Worm (Caenorhabditis elegans) whole organism, L1 larva: ENCODE data around the gene hum-8.
A peak's percentile ranks its signal among the peaks of the same experiment; 100 is the strongest.

Experiments used
- C04F5.9 ChIP-seq: sonication (generic microtip); optimal IDR thresholded peaks from 2 replicates; lab custom pipeline; 2016; ENCODE audit warnings: missing genetic modification characterization, missing compliant biosample characterization
- Y116A8C.19 ChIP-seq: sonication (generic microtip); optimal IDR thresholded peaks from 2 replicates; lab custom pipeline; 2016; ENCODE audit warnings: missing compliant biosample characterization, missing genetic modification characterization, borderline replicate concordance
- blmp-1 ChIP-seq: fragments of 150-350 bp; optimal IDR thresholded peaks from 2 replicates; lab custom pipeline; 2014; ENCODE audit warnings: missing biosample characterization, missing genetic modification characterization
- ceh-63 ChIP-seq: fragments of 200-800 bp; sonication (Bioruptor generic); optimal IDR thresholded peaks from 2 replicates; lab custom pipeline; 2018; ENCODE audit warnings: mild to moderate bottlenecking, missing genetic modification characterization, missing compliant biosample characterization
- ceh-82 ChIP-seq, 3 experiments: fragments of 150-350 bp in 1 of 3; sonication (generic microtip) in 2 of 3; optimal IDR thresholded peaks; 2 replicates each; lab custom pipeline; 2014 to 2017; ENCODE audit warnings: missing biosample characterization in 3 of 3, missing genetic modification characterization in 3 of 3
- ceh-88 ChIP-seq: fragments of 200-800 bp; sonication (Bioruptor generic); IDR thresholded peaks from 2 replicates; pipeline ENCODE4 v1.3.6; 2022; ENCODE audit warnings: missing genetic modification characterization, missing compliant biosample characterization
- ces-1 ChIP-seq: fragments of 150-350 bp; optimal IDR thresholded peaks from 2 replicates; lab custom pipeline; 2014; ENCODE audit warnings: missing biosample characterization, missing genetic modification reagents, missing genetic modification characterization
- efl-1 ChIP-seq, 4 experiments: fragments of 150-350 bp; optimal IDR thresholded peaks in 3 of 4; peaks in 1 of 4; 1 replicate in 1 of 4; 2 replicates in 3 of 4; lab custom pipeline; 2014; ENCODE audit warnings: missing biosample characterization in 2 of 4, missing genetic modification characterization in 2 of 4, missing genetic modification reagents in 2 of 4
- efl-3 ChIP-seq: fragments of 200-800 bp; sonication (Bioruptor generic); optimal IDR thresholded peaks from 2 replicates; lab custom pipeline; 2018; ENCODE audit warnings: mild to moderate bottlenecking, missing genetic modification characterization, missing compliant biosample characterization
- egl-27 ChIP-seq, 2 experiments: fragments of 150-350 bp in 1 of 2; sonication (generic microtip); optimal IDR thresholded peaks; 3 replicates each; lab custom pipeline; 2017 to 2018; ENCODE audit warnings: missing biosample characterization in 2 of 2, missing genetic modification characterization in 2 of 2, missing genetic modification reagents in 2 of 2
- elt-2 ChIP-seq: sonication (generic microtip); optimal IDR thresholded peaks from 2 replicates; lab custom pipeline; 2016; ENCODE audit warnings: missing genetic modification characterization, mild to moderate bottlenecking, inconsistent platforms, missing compliant biosample characterization, missing genetic modification reagents
- elt-3 ChIP-seq, 6 experiments: fragments of 150-350 bp in 1 of 6; sonication (generic microtip); optimal IDR thresholded peaks; 2 replicates each; lab custom pipeline; 2017 to 2018; ENCODE audit warnings: missing biosample characterization in 6 of 6, missing genetic modification characterization in 6 of 6, inconsistent platforms in 1 of 6
- fkh-10 ChIP-seq: sonication (generic microtip); optimal IDR thresholded peaks from 2 replicates; lab custom pipeline; 2017; ENCODE audit warnings: missing biosample characterization, missing genetic modification reagents, missing genetic modification characterization
- fos-1 ChIP-seq: fragments of 150-350 bp; optimal IDR thresholded peaks from 2 replicates; lab custom pipeline; 2014; ENCODE audit warnings: missing biosample characterization, missing genetic modification characterization
- grh-1 ChIP-seq: fragments of 200-800 bp; sonication (Bioruptor generic); IDR thresholded peaks from 2 replicates; pipeline ENCODE4 v1.3.6; 2022; ENCODE audit warnings: missing genetic modification reagents, missing genetic modification characterization, missing compliant biosample characterization
- hpl-2 ChIP-seq: fragments of 150-350 bp; optimal IDR thresholded peaks from 2 replicates; lab custom pipeline; 2014; ENCODE audit warnings: missing biosample characterization, missing genetic modification reagents, missing genetic modification characterization
- irx-1 ChIP-seq: sonication (generic microtip); optimal IDR thresholded peaks from 2 replicates; lab custom pipeline; 2016; ENCODE audit warnings: missing genetic modification characterization, missing compliant biosample characterization
- jun-1 ChIP-seq: fragments of 150-350 bp; optimal IDR thresholded peaks from 2 replicates; lab custom pipeline; 2014; ENCODE audit warnings: missing biosample characterization, missing genetic modification reagents, missing genetic modification characterization
- lin-13 ChIP-seq: fragments of 150-350 bp; optimal IDR thresholded peaks from 2 replicates; lab custom pipeline; 2014; ENCODE audit warnings: missing biosample characterization, missing genetic modification reagents, missing genetic modification characterization
- lin-14 ChIP-seq: fragments of 200-800 bp; sonication (Bioruptor generic); optimal IDR thresholded peaks from 2 replicates; lab custom pipeline; 2018; ENCODE audit warnings: mild to moderate bottlenecking, missing genetic modification characterization, moderate library complexity, missing compliant biosample characterization
- lin-15B ChIP-seq: fragments of 150-350 bp; sonication (generic microtip); optimal IDR thresholded peaks from 3 replicates; lab custom pipeline; 2014; ENCODE audit warnings: missing biosample characterization, missing genetic modification characterization
- lin-35 ChIP-seq, 2 experiments: fragments of 150-350 bp; optimal IDR thresholded peaks; 2 replicates each; lab custom pipeline; 2014; ENCODE audit warnings: missing biosample characterization in 2 of 2, missing genetic modification characterization in 2 of 2, missing genetic modification reagents in 2 of 2
- lir-3 ChIP-seq: sonication (generic microtip); optimal IDR thresholded peaks from 2 replicates; lab custom pipeline; 2016; ENCODE audit warnings: mild to moderate bottlenecking, missing genetic modification characterization, moderate library complexity, missing compliant biosample characterization; ENCODE audit not compliant: poor library complexity
- mef-2 ChIP-seq: fragments of 150-350 bp; optimal IDR thresholded peaks from 2 replicates; lab custom pipeline; 2014; ENCODE audit warnings: missing biosample characterization, missing genetic modification characterization
- mep-1 ChIP-seq: fragments of 150-350 bp; optimal IDR thresholded peaks from 2 replicates; lab custom pipeline; 2014; ENCODE audit warnings: missing biosample characterization, missing genetic modification characterization
- nhr-11 ChIP-seq: fragments of 150-350 bp; optimal IDR thresholded peaks from 2 replicates; lab custom pipeline; 2014; ENCODE audit warnings: missing biosample characterization, missing genetic modification characterization
- nhr-19 ChIP-seq: fragments of 200-800 bp; sonication (Bioruptor generic); conservative IDR thresholded peaks from 2 replicates; pipeline ENCODE4 v1.3.6; 2022; ENCODE audit warnings: missing genetic modification characterization, missing compliant biosample characterization
- nhr-20 ChIP-seq: sonication (generic microtip); optimal IDR thresholded peaks from 2 replicates; lab custom pipeline; 2016; ENCODE audit warnings: mild to moderate bottlenecking, missing genetic modification characterization, missing compliant biosample characterization
- nhr-237 ChIP-seq: fragments of 150-350 bp; optimal IDR thresholded peaks from 2 replicates; lab custom pipeline; 2014; ENCODE audit warnings: missing biosample characterization, missing genetic modification characterization
- nhr-28 ChIP-seq: fragments of 150-350 bp; optimal IDR thresholded peaks from 2 replicates; lab custom pipeline; 2014; ENCODE audit warnings: missing biosample characterization, missing genetic modification characterization
- nhr-47 ChIP-seq: sonication (generic microtip); optimal IDR thresholded peaks from 2 replicates; lab custom pipeline; 2016; ENCODE audit warnings: mild to moderate bottlenecking, missing genetic modification characterization, moderate library complexity, missing compliant biosample characterization
- nhr-76 ChIP-seq: sonication (generic microtip); optimal IDR thresholded peaks from 2 replicates; lab custom pipeline; 2017; ENCODE audit warnings: missing biosample characterization, missing genetic modification characterization
- nhr-77 ChIP-seq: fragments of 150-350 bp; optimal IDR thresholded peaks from 2 replicates; lab custom pipeline; 2014; ENCODE audit warnings: missing biosample characterization, missing genetic modification characterization
- nhr-84 ChIP-seq: sonication (generic microtip); optimal IDR thresholded peaks from 2 replicates; lab custom pipeline; 2017; ENCODE audit warnings: missing biosample characterization, missing genetic modification characterization
- nhr-90 ChIP-seq: sonication (generic microtip); optimal IDR thresholded peaks from 2 replicates; lab custom pipeline; 2016; ENCODE audit warnings: mild to moderate bottlenecking, missing genetic modification characterization, missing compliant biosample characterization; ENCODE audit not compliant: poor library complexity
- pag-3 ChIP-seq: sonication (generic microtip); optimal IDR thresholded peaks from 2 replicates; lab custom pipeline; 2017; ENCODE audit warnings: missing genetic modification characterization, mild to moderate bottlenecking, missing compliant biosample characterization, antibody characterized with exemption, borderline replicate concordance; ENCODE audit not compliant: insufficient read depth
- pax-3 ChIP-seq: fragments of 200-800 bp; sonication (Bioruptor generic); optimal IDR thresholded peaks from 2 replicates; lab custom pipeline; 2018; ENCODE audit warnings: mild to moderate bottlenecking, missing genetic modification characterization, moderate library complexity, missing compliant biosample characterization
- rnt-1 ChIP-seq: sonication (generic microtip); optimal IDR thresholded peaks from 2 replicates; lab custom pipeline; 2016; ENCODE audit warnings: mild to moderate bottlenecking, missing genetic modification characterization, moderate library complexity, missing compliant biosample characterization
- snu-23 ChIP-seq: sonication (generic microtip); optimal IDR thresholded peaks from 2 replicates; lab custom pipeline; 2016; ENCODE audit warnings: missing genetic modification characterization, missing compliant biosample characterization
- sox-4 ChIP-seq: sonication (generic microtip); optimal IDR thresholded peaks from 2 replicates; lab custom pipeline; 2016; ENCODE audit warnings: missing genetic modification characterization, missing compliant biosample characterization
- sptf-1 ChIP-seq: fragments of 150-350 bp; optimal IDR thresholded peaks from 2 replicates; lab custom pipeline; 2014; ENCODE audit warnings: missing biosample characterization, missing genetic modification characterization
- sup-37 ChIP-seq: fragments of 200-800 bp; sonication (Bioruptor generic); optimal IDR thresholded peaks from 2 replicates; lab custom pipeline; 2018; ENCODE audit warnings: mild to moderate bottlenecking, missing genetic modification characterization, missing compliant biosample characterization
- swsn-7 ChIP-seq: sonication (generic microtip); optimal IDR thresholded peaks from 2 replicates; lab custom pipeline; 2016; ENCODE audit warnings: missing genetic modification characterization, missing compliant biosample characterization
- tbx-2 ChIP-seq: sonication (generic microtip); optimal IDR thresholded peaks from 2 replicates; lab custom pipeline; 2016; ENCODE audit warnings: missing genetic modification characterization, missing compliant biosample characterization
- unc-62 ChIP-seq: fragments of 150-350 bp; optimal IDR thresholded peaks from 2 replicates; lab custom pipeline; 2014; ENCODE audit warnings: missing biosample characterization, missing genetic modification reagents, missing genetic modification characterization
- unc-98 ChIP-seq: fragments of 200-800 bp; sonication (Bioruptor generic); IDR thresholded peaks from 2 replicates; pipeline ENCODE4 v1.3.6; 2022; ENCODE audit warnings: missing genetic modification characterization, missing compliant biosample characterization
- vab-15 ChIP-seq: sonication (generic microtip); optimal IDR thresholded peaks from 2 replicates; lab custom pipeline; 2017; ENCODE audit warnings: missing genotype, mild to moderate bottlenecking, missing genetic modification characterization, missing compliant biosample characterization
- zag-1 ChIP-seq: fragments of 150-350 bp; optimal IDR thresholded peaks from 2 replicates; lab custom pipeline; 2014; ENCODE audit warnings: missing biosample characterization, missing genetic modification characterization
- zip-4 ChIP-seq: fragments of 200-800 bp; sonication (Bioruptor generic); optimal IDR thresholded peaks from 2 replicates; lab custom pipeline; 2018; ENCODE audit warnings: mild to moderate bottlenecking, missing genetic modification characterization, moderate library complexity, missing compliant biosample characterization
- ztf-11 ChIP-seq, 2 experiments: sonication (generic microtip); optimal IDR thresholded peaks; 2 replicates each; lab custom pipeline; 2016 to 2017; ENCODE audit warnings: missing genetic modification characterization in 2 of 2, missing biosample characterization in 1 of 2, missing compliant biosample characterization in 1 of 2
- ztf-4 ChIP-seq: fragments of 150-350 bp; optimal IDR thresholded peaks from 2 replicates; lab custom pipeline; 2014; ENCODE audit warnings: missing biosample characterization, missing genetic modification characterization

Gene hum-8

ce11 chrIV:443622-444021 lies 3.3 kb upstream of the hum-8 start, which contains the start of gene mrpl-55 (continued):
- peak; percentile 93 for TF ChIP-seq rnt-1 (tag; lab: Kevin White, UChicago)
- TF ChIP-seq unc-62, result peak; percentile 9
- TF ChIP-seq ztf-11 (tag; optimal IDR thresholded peaks at IDR 0.05; lab: Kevin White, UChicago), result peak in 1 of 2 experiments; percentile 77
- TF ChIP-seq jun-1, result peak; percentile 82
- peak; percentile 75 to 93 (median 77) for TF ChIP-seq ceh-82 (tag; optimal IDR thresholded peaks at IDR 0.05; lab: Kevin White, UChicago)
- peak; percentile 89 for TF ChIP-seq swsn-7 (tag; lab: Kevin White, UChicago)
- peak; percentile 82 for TF ChIP-seq ztf-4 (tag; lab: Kevin White, UChicago)
- peak; percentile 95 for TF ChIP-seq snu-23 (GFP tag; lab: Kevin White, UChicago)
- no peak for TF ChIP-seq pag-3 (tag; lab: Kevin White, UChicago)
- TF ChIP-seq blmp-1 (tag; lab: Kevin White, UChicago), result peak; percentile 75
- peak; percentile 91 for TF ChIP-seq nhr-20 (tag; lab: Kevin White, UChicago)
- TF ChIP-seq zag-1 (tag; lab: Kevin White, UChicago), result no peak
- peak; percentile 82 for TF ChIP-seq C04F5.9 (tag; lab: Kevin White, UChicago)
- TF ChIP-seq lin-35 (GFP tag; optimal IDR thresholded peaks at IDR 0.05; lab: Kevin White, UChicago), result peak; percentile 95 to 98
- TF ChIP-seq tbx-2 (tag; lab: Kevin White, UChicago), result peak; percentile 92
- peak; percentile 94 for TF ChIP-seq mep-1 (tag; lab: Kevin White, UChicago)
- TF ChIP-seq ceh-88 (GFP tag; lab: Robert Waterston, UW), result peak; percentile 89
- TF ChIP-seq sox-4, result peak; percentile 76
- peak; percentile 90 for TF ChIP-seq nhr-77 (tag; lab: Kevin White, UChicago)
- TF ChIP-seq pax-3 (tag; lab: Kevin White, UChicago), result peak; percentile 88
- TF ChIP-seq nhr-76 (tag; lab: Kevin White, UChicago), result no peak
- TF ChIP-seq lin-15B, result peak; percentile 92
- TF ChIP-seq ceh-63 (GFP tag; lab: Kevin White, UChicago), result no peak
- TF ChIP-seq efl-1 (optimal IDR thresholded peaks at IDR 0.05; lab: Kevin White, UChicago), result peak; percentile 88 to 98
- peak; percentile 96 to 99 for TF ChIP-seq efl-1 (GFP tag; optimal IDR thresholded peaks at IDR 0.05 in 1 of 2; lab: Kevin White, UChicago)
- peak; percentile 76 for TF ChIP-seq grh-1
- TF ChIP-seq fos-1 (tag; lab: Kevin White, UChicago), result peak; percentile 71
- peak; percentile 56 for TF ChIP-seq nhr-11 (tag; lab: Kevin White, UChicago)
- peak; percentile 88 for TF ChIP-seq irx-1 (tag; lab: Kevin White, UChicago)
- TF ChIP-seq fkh-10 (GFP tag; lab: Kevin White, UChicago), result peak; percentile 47
- peak; percentile 61 for TF ChIP-seq hpl-2 (GFP tag; lab: Kevin White, UChicago)
- no peak for TF ChIP-seq ces-1
- peak; percentile 76 for TF ChIP-seq lir-3 (tag; lab: Kevin White, UChicago)
- TF ChIP-seq vab-15 (tag; lab: Kevin White, UChicago), result peak; percentile 64
- peak; percentile 88 for TF ChIP-seq lin-13
- TF ChIP-seq efl-3 (GFP tag; lab: Kevin White, UChicago), result no peak
- peak; percentile 89 for TF ChIP-seq nhr-19
- peak; percentile 95 for TF ChIP-seq nhr-47
- peak; percentile 80 for TF ChIP-seq nhr-237 (tag; lab: Kevin White, UChicago)
- TF ChIP-seq nhr-90 (tag; lab: Kevin White, UChicago), result peak; percentile 91
- TF ChIP-seq Y116A8C.19, result no peak
- peak in 4 of 6 experiments; percentile 19 to 98 (median 64) for TF ChIP-seq elt-3 (tag; optimal IDR thresholded peaks at IDR 0.05; lab: Kevin White, UChicago)
- TF ChIP-seq unc-98 (GFP tag; lab: Robert Waterston, UW), result no peak

- TF ChIP-seq egl-27 (tag; optimal IDR thresholded peaks at IDR 0.05; lab: Kevin White, UChicago), result no peak
- no peak for TF ChIP-seq nhr-90 (tag; lab: Kevin White, UChicago)
- TF ChIP-seq mef-2 (tag; lab: Kevin White, UChicago), result no peak
- no peak for TF ChIP-seq nhr-84 (tag; lab: Kevin White, UChicago)
- TF ChIP-seq ceh-88 (GFP tag; lab: Robert Waterston, UW), result no peak
- TF ChIP-seq C04F5.9 (tag; lab: Kevin White, UChicago), result no peak
- TF ChIP-seq sup-37, result no peak
- TF ChIP-seq lin-14 (GFP tag; lab: Kevin White, UChicago), result no peak
- no peak for TF ChIP-seq nhr-28 (tag; lab: Kevin White, UChicago)
- no peak for TF ChIP-seq elt-2
- no peak for TF ChIP-seq nhr-19
- no peak for TF ChIP-seq sptf-1 (tag; lab: Kevin White, UChicago)
- no peak for TF ChIP-seq nhr-11 (tag; lab: Kevin White, UChicago)
- TF ChIP-seq elt-3 (tag; optimal IDR thresholded peaks at IDR 0.05; lab: Kevin White, UChicago), result no peak
- no peak for TF ChIP-seq zip-4 (GFP tag; lab: Kevin White, UChicago)
- no peak for TF ChIP-seq nhr-77 (tag; lab: Kevin White, UChicago)
- no peak for TF ChIP-seq Y116A8C.19
Measured at ce11 chrIV:438384-438783, 2.0 kb downstream of the hum-8 start.
